Worm (Caenorhabditis elegans) whole organism, young adult: ENCODE measurements around the gene R05H5.7.

Experiments
- B0019.2 ChIP-seq: fragments of 200-800 bp; sonication (Bioruptor generic); conservative IDR thresholded peaks from 2 replicates; pipeline ENCODE4 v1.3.6; 2022; ENCODE audit warnings: missing genetic modification reagents, missing genetic modification characterization, missing compliant biosample characterization
- C06A6.2 ChIP-seq: fragments of 200-800 bp; sonication (Bioruptor generic); conservative IDR thresholded peaks from 2 replicates; pipeline ENCODE4 v1.3.6; 2022; ENCODE audit warnings: missing genetic modification characterization, missing compliant biosample characterization
- C17E4.6 ChIP-seq: fragments of 200-800 bp; sonication (Bioruptor generic); IDR thresholded peaks from 2 replicates; pipeline ENCODE4 v1.3.6; 2022; ENCODE audit warnings: missing genetic modification reagents, missing genetic modification characterization, missing compliant biosample characterization
- F22D6.2 ChIP-seq: sonication (generic microtip); optimal IDR thresholded peaks from 2 replicates; lab custom pipeline; 2016; ENCODE audit warnings: mild to moderate bottlenecking, missing genetic modification characterization, missing compliant biosample characterization
- F33H1.4 ChIP-seq: fragments of 200-800 bp; sonication (Bioruptor generic); IDR thresholded peaks from 2 replicates; pipeline ENCODE4 v1.3.6; 2022; ENCODE audit warnings: missing genetic modification reagents, missing genetic modification characterization, missing compliant biosample characterization
- K12H6.12 ChIP-seq: fragments of 200-800 bp; sonication (Bioruptor generic); optimal IDR thresholded peaks from 2 replicates; lab custom pipeline; 2018; ENCODE audit warnings: mild to moderate bottlenecking, missing genetic modification characterization, missing compliant biosample characterization
- T07F8.4 ChIP-seq: sonication (generic microtip); optimal IDR thresholded peaks from 2 replicates; lab custom pipeline; 2016; ENCODE audit warnings: mild to moderate bottlenecking, missing genetic modification characterization, moderate library complexity, missing compliant biosample characterization
- Y56A3A.18 ChIP-seq: fragments of 200-800 bp; sonication (Bioruptor generic); IDR thresholded peaks from 2 replicates; pipeline ENCODE4 v1.3.6; 2022; ENCODE audit warnings: missing genetic modification reagents, missing genetic modification characterization, missing compliant biosample characterization
- Y79H2A.3 ChIP-seq: fragments of 200-800 bp; sonication (Bioruptor generic); conservative IDR thresholded peaks from 2 replicates; pipeline ENCODE4 v1.3.6; 2022; ENCODE audit warnings: missing genetic modification reagents, missing genetic modification characterization, missing compliant biosample characterization
- aptf-2 ChIP-seq: fragments of 200-800 bp; sonication (Bioruptor generic); conservative IDR thresholded peaks from 2 replicates; pipeline ENCODE4 v1.3.6; 2022; ENCODE audit warnings: missing genetic modification reagents, missing genetic modification characterization, missing compliant biosample characterization
- bed-1 ChIP-seq: fragments of 200-800 bp; sonication (Bioruptor generic); IDR thresholded peaks from 2 replicates; pipeline ENCODE4 v1.3.6; 2022; ENCODE audit warnings: missing genetic modification reagents, missing genetic modification characterization, missing compliant biosample characterization
- ceh-40 ChIP-seq: fragments of 200-800 bp; sonication (Bioruptor generic); IDR thresholded peaks from 2 replicates; pipeline ENCODE4 v1.3.6; 2022; ENCODE audit warnings: missing genetic modification characterization, missing compliant biosample characterization
- ceh-79 ChIP-seq: sonication (generic microtip); optimal IDR thresholded peaks from 2 replicates; lab custom pipeline; 2017; ENCODE audit warnings: mild to moderate bottlenecking, missing genetic modification characterization, missing compliant biosample characterization
- dox-1 ChIP-seq: fragments of 200-800 bp; sonication (Bioruptor generic); IDR thresholded peaks from 2 replicates; pipeline ENCODE4 v1.3.6; 2022; ENCODE audit warnings: missing genetic modification reagents, missing genetic modification characterization, missing compliant biosample characterization
- egl-44 ChIP-seq: fragments of 200-800 bp; sonication (Bioruptor generic); IDR thresholded peaks from 2 replicates; pipeline ENCODE4 v1.3.6; 2022; ENCODE audit warnings: missing genetic modification reagents, missing genetic modification characterization, missing compliant biosample characterization
- egrh-3 ChIP-seq: fragments of 200-800 bp; sonication (Bioruptor generic); IDR thresholded peaks from 2 replicates; pipeline ENCODE4 v1.3.6; 2022; ENCODE audit warnings: missing genetic modification reagents, missing genetic modification characterization, missing compliant biosample characterization
- ets-4 ChIP-seq: fragments of 200-800 bp; sonication (Bioruptor generic); optimal IDR thresholded peaks from 2 replicates; lab custom pipeline; 2018; ENCODE audit warnings: mild to moderate bottlenecking, missing genetic modification characterization, missing compliant biosample characterization
- him-1 ChIP-seq: sonication (generic microtip); optimal IDR thresholded peaks from 2 replicates; lab custom pipeline; 2016; ENCODE audit warnings: missing genotype, missing genetic modification reagents, missing genetic modification characterization, missing compliant biosample characterization
- hsf-1 ChIP-seq: fragments of 200-800 bp; sonication (Bioruptor generic); IDR thresholded peaks from 2 replicates; pipeline ENCODE4 v1.3.6; 2022; ENCODE audit warnings: missing genetic modification reagents, missing genetic modification characterization, missing compliant biosample characterization
- let-607 ChIP-seq, 2 experiments: fragments of 200-800 bp in 1 of 2; sonication (Bioruptor generic) in 1 of 2; sonication (generic microtip) in 1 of 2; optimal IDR thresholded peaks; 2 replicates each; lab custom pipeline; 2016 to 2018; ENCODE audit warnings: mild to moderate bottlenecking in 2 of 2, missing compliant biosample characterization in 2 of 2, missing genetic modification characterization in 2 of 2, moderate library complexity in 2 of 2, missing genotype in 1 of 2
- lsl-1 ChIP-seq: fragments of 200-800 bp; sonication (Bioruptor generic); optimal IDR thresholded peaks from 2 replicates; lab custom pipeline; 2018; ENCODE audit warnings: mild to moderate bottlenecking, missing genetic modification characterization, moderate library complexity, missing compliant biosample characterization
- mcd-1 ChIP-seq: fragments of 200-800 bp; sonication (Bioruptor generic); IDR thresholded peaks from 2 replicates; pipeline ENCODE4 v1.3.6; 2022; ENCODE audit warnings: missing genetic modification reagents, missing genetic modification characterization, missing compliant biosample characterization
- nfya-2 ChIP-seq: fragments of 200-800 bp; sonication (Bioruptor generic); IDR thresholded peaks from 2 replicates; pipeline ENCODE4 v1.3.6; 2022; ENCODE audit warnings: missing genetic modification reagents, missing genetic modification characterization, missing compliant biosample characterization
- nhr-27 ChIP-seq: fragments of 200-800 bp; sonication (Bioruptor generic); optimal IDR thresholded peaks from 2 replicates; lab custom pipeline; 2018; ENCODE audit warnings: mild to moderate bottlenecking, missing genetic modification characterization, moderate library complexity, missing compliant biosample characterization
- nhr-80 ChIP-seq: sonication (generic microtip); optimal IDR thresholded peaks from 2 replicates; lab custom pipeline; 2016; ENCODE audit warnings: missing genetic modification characterization, missing compliant biosample characterization
- nhr-90 ChIP-seq: sonication (generic microtip); optimal IDR thresholded peaks from 2 replicates; lab custom pipeline; 2016; ENCODE audit warnings: missing genotype, mild to moderate bottlenecking, missing genetic modification characterization, missing compliant biosample characterization
- pha-4 ChIP-seq: fragments of 150-350 bp; sonication (generic microtip); optimal IDR thresholded peaks from 2 replicates; lab custom pipeline; 2014; ENCODE audit warnings: missing biosample characterization, missing genetic modification reagents, missing genetic modification characterization
- rcor-1 ChIP-seq: fragments of 200-800 bp; sonication (Bioruptor generic); IDR thresholded peaks from 2 replicates; pipeline ENCODE4 v1.3.6; 2022; ENCODE audit warnings: missing genetic modification reagents, missing genetic modification characterization, missing compliant biosample characterization
- sdz-38 ChIP-seq: sonication (generic microtip); optimal IDR thresholded peaks from 2 replicates; lab custom pipeline; 2016; ENCODE audit warnings: missing genotype, missing genetic modification characterization, missing compliant biosample characterization
- snpc-1.1 ChIP-seq: sonication (generic microtip); optimal IDR thresholded peaks from 2 replicates; lab custom pipeline; 2017; ENCODE audit warnings: missing genetic modification characterization, mild to moderate bottlenecking, missing compliant biosample characterization, antibody characterized with exemption, moderate library complexity, missing genotype, missing genetic modification reagents; ENCODE audit not compliant: insufficient read depth
- snpc-3.4 ChIP-seq: sonication (generic microtip); optimal IDR thresholded peaks from 2 replicates; lab custom pipeline; 2017; ENCODE audit warnings: missing genetic modification characterization, mild to moderate bottlenecking, missing compliant biosample characterization, antibody characterized with exemption, moderate library complexity, missing genotype, missing genetic modification reagents
- tbp1 ChIP-seq: fragments of 200-800 bp; sonication (Bioruptor generic); optimal IDR thresholded peaks from 2 replicates; lab custom pipeline; 2018; ENCODE audit warnings: mild to moderate bottlenecking, missing genetic modification characterization, missing compliant biosample characterization
- tlf-1 ChIP-seq: fragments of 200-800 bp; sonication (Bioruptor generic); optimal IDR thresholded peaks from 2 replicates; lab custom pipeline; 2018; ENCODE audit warnings: mild to moderate bottlenecking, missing genetic modification characterization, missing compliant biosample characterization
- xnd-1 ChIP-seq: sonication (generic microtip); optimal IDR thresholded peaks from 2 replicates; lab custom pipeline; 2016; ENCODE audit warnings: missing genotype, missing genetic modification reagents, missing genetic modification characterization, missing compliant biosample characterization
- ztf-26 ChIP-seq: sonication (generic microtip); optimal IDR thresholded peaks from 2 replicates; lab custom pipeline; 2017; ENCODE audit warnings: missing genetic modification characterization, missing compliant biosample characterization

R05H5.7 gene

ce11 chrII:10218171-10218570 is 25.9 kb downstream of the R05H5.7 start, which contains the start of gene ref-1 (continued):
- TF ChIP-seq Y56A3A.18 (GFP tag; lab: Robert Waterston, UW) (no peak), egrh-3 (GFP tag; lab: Robert Waterston, UW) (no peak), ceh-79 (tag; lab: Kevin White, UChicago) (no peak), tlf-1 (GFP tag; lab: Kevin White, UChicago) (no peak), hsf-1 (GFP tag; lab: Robert Waterston, UW) (no peak), C17E4.6 (GFP tag; lab: Robert Waterston, UW) (no peak)

ce11 chrII:10220631-10221030 is 28.3 kb downstream of the R05H5.7 start:
- TF ChIP-seq B0019.2 (GFP tag; lab: Robert Waterston, UW) (no peak), rcor-1 (no peak), him-1 (tag; lab: Kevin White, UChicago) (no peak), F22D6.2 (tag; lab: Kevin White, UChicago) (no peak), pha-4 (tag; lab: Kevin White, UChicago) (no peak), mcd-1 (GFP tag; lab: Robert Waterston, UW) (no peak), snpc-1.1 (tag; lab: Kevin White, UChicago) (no peak), Y79H2A.3 (GFP tag; lab: Robert Waterston, UW) (no peak), aptf-2 (GFP tag; lab: Robert Waterston, UW) (no peak), xnd-1 (tag; lab: Kevin White, UChicago) (no peak), ets-4 (GFP tag; lab: Kevin White, UChicago) (no peak)

ce11 chrII:10221627-10222026 is 29.3 kb downstream of the R05H5.7 start:
- TF ChIP-seq nhr-80 (peak; percentile 86), dox-1 (GFP tag; lab: Robert Waterston, UW) (peak; percentile 37; the same call in 1 of the 2 replicates), egl-44 (GFP tag; lab: Robert Waterston, UW) (no peak)
- TF ChIP-seq, all 124 proteins: peak for 2

- no peak for TF ChIP-seq C06A6.2 (GFP tag; lab: Robert Waterston, UW)
- TF ChIP-seq ceh-40 (GFP tag; lab: Robert Waterston, UW), result no peak
- no peak for TF ChIP-seq F33H1.4 (GFP tag; lab: Robert Waterston, UW)
- TF ChIP-seq snpc-3.4, result no peak
- no peak for TF ChIP-seq let-607 (tag; optimal IDR thresholded peaks at IDR 0.05; lab: Kevin White, UChicago)
- TF ChIP-seq sdz-38 (tag; lab: Kevin White, UChicago), result no peak
- no peak for TF ChIP-seq rcor-1
- TF ChIP-seq dox-1 (GFP tag; lab: Robert Waterston, UW), result no peak
- no peak for TF ChIP-seq nhr-90 (tag; lab: Kevin White, UChicago)
- no peak for TF ChIP-seq nfya-2 (GFP tag; lab: Robert Waterston, UW)
- no peak for TF ChIP-seq nhr-27 (tag; lab: Kevin White, UChicago)
- TF ChIP-seq lsl-1 (GFP tag; lab: Kevin White, UChicago), result no peak
- TF ChIP-seq T07F8.4, result no peak
- TF ChIP-seq K12H6.12 (tag; lab: Kevin White, UChicago), result no peak
- TF ChIP-seq ztf-26 (tag; lab: Kevin White, UChicago), result no peak
- no peak for TF ChIP-seq tbp1 (GFP tag; lab: Kevin White, UChicago)
- TF ChIP-seq bed-1 (GFP tag; lab: Robert Waterston, UW), result no peak
- no peak for TF ChIP-seq him-1 (tag; lab: Kevin White, UChicago)
- TF ChIP-seq egl-44 (GFP tag; lab: Robert Waterston, UW), result no peak
- TF ChIP-seq, all 124 proteins: peak for 0
Measured at ce11 chrII:10222577-10222976, 30.3 kb downstream of the R05H5.7 start, which contains the start of gene plc-3. plc-3 (plus strand) TSS chrII:10222877.
